Fruit fly (Drosophila melanogaster) Kc167 (cell line): ENCODE data around the gene Inx3.

ENCODE experiments used
- Sin3A ChIP-seq: fragments of >200 bp; optimal IDR thresholded peaks from 2 replicates; lab custom pipeline; 2018; ENCODE audit warnings: missing external identifiers
- insv ChIP-seq: fragments of >200 bp; optimal IDR thresholded peaks from 3 replicates; lab custom pipeline; 2018; ENCODE audit warnings: missing external identifiers
- psq ChIP-seq: fragments of >200 bp; optimal IDR thresholded peaks from 2 replicates; lab custom pipeline; 2017; ENCODE audit warnings: missing external identifiers

DNA sequence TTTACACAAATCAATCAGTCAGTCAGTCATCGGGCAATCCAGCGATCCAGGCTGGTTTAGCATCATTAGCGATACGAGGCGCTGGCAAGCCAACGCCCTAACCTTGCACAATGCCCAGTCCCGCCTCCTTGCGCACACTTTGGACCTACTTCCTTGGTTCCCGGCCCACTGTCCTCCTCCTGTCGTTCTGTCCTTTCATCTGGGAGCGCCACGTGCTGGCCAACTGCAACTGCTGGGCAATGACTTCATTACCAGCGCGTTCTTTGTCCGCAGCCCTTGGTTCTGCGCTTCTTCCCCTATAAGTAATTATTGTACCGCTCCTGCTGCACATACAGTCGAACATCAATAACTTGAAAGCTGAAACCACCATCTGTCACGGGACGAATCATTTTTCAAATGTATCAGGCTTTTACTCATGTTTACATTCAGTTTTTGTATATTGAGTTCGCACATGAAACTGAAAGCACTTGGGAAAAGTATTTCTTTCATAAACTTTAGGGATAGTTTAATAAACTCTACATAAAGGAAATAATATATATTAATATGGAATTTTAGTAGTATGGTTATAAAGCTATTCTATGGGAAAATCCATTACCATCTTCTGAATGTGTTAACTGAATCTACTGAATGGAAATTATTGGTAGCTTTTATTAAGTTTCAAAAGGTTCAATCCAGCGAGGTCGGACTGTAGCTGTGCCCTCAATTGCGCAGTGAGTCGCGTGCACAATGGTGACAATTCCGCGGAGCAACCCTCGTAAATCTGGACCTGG lies 11.6 kb downstream of the Inx3 start:
- no peak for TF ChIP-seq psq
- TF ChIP-seq Sin3A (lab: Kevin White, UChicago), result no peak
- no peak for TF ChIP-seq insv (lab: Kevin White, UChicago)
